Worm (Caenorhabditis elegans) whole organism, L1 larva: ENCODE measurements around the gene nhr-121.
A peak's percentile ranks its signal among the peaks of the same experiment; 100 is the strongest.

Source experiments
- C04F5.9 ChIP-seq: sonication (generic microtip); optimal IDR thresholded peaks from 2 replicates; lab custom pipeline; 2016; ENCODE audit warnings: missing genetic modification characterization, missing compliant biosample characterization
- C16A3.4 ChIP-seq: fragments of 150-350 bp; optimal IDR thresholded peaks from 2 replicates; lab custom pipeline; 2014; ENCODE audit warnings: missing biosample characterization, missing genetic modification characterization
- C34B4.2 ChIP-seq: sonication (generic microtip); optimal IDR thresholded peaks from 2 replicates; lab custom pipeline; 2017; ENCODE audit warnings: mild to moderate bottlenecking, missing genetic modification characterization, missing compliant biosample characterization
- alr-1 ChIP-seq: fragments of 200-800 bp; sonication (Bioruptor generic); optimal IDR thresholded peaks from 2 replicates; lab custom pipeline; 2018; ENCODE audit warnings: borderline replicate concordance, mild to moderate bottlenecking, missing genetic modification characterization, missing compliant biosample characterization
- blmp-1 ChIP-seq: fragments of 150-350 bp; optimal IDR thresholded peaks from 2 replicates; lab custom pipeline; 2014; ENCODE audit warnings: missing biosample characterization, missing genetic modification characterization
- ceh-8 ChIP-seq: fragments of 200-800 bp; sonication (Bioruptor generic); optimal IDR thresholded peaks from 2 replicates; lab custom pipeline; 2018; ENCODE audit warnings: mild to moderate bottlenecking, missing genetic modification characterization, moderate library complexity, missing compliant biosample characterization
- ceh-88 ChIP-seq: fragments of 200-800 bp; sonication (Bioruptor generic); IDR thresholded peaks from 2 replicates; pipeline ENCODE4 v1.3.6; 2022; ENCODE audit warnings: missing genetic modification characterization, missing compliant biosample characterization
- ceh-90 ChIP-seq: sonication (generic microtip); optimal IDR thresholded peaks from 2 replicates; lab custom pipeline; 2016; ENCODE audit warnings: missing genetic modification characterization, missing compliant biosample characterization
- dpl-1 ChIP-seq, 3 experiments: fragments of 150-350 bp in 2 of 3; sonication (generic microtip) in 1 of 3; optimal IDR thresholded peaks; 2 replicates each; lab custom pipeline; 2014 to 2017; ENCODE audit warnings: missing biosample characterization in 3 of 3, missing genetic modification characterization in 3 of 3, missing genetic modification reagents in 3 of 3
- efl-1 ChIP-seq, 4 experiments: fragments of 150-350 bp; optimal IDR thresholded peaks in 3 of 4; peaks in 1 of 4; 1 replicate in 1 of 4; 2 replicates in 3 of 4; lab custom pipeline; 2014; ENCODE audit warnings: missing biosample characterization in 2 of 4, missing genetic modification characterization in 2 of 4, missing genetic modification reagents in 2 of 4
- egl-27 ChIP-seq, 2 experiments: fragments of 150-350 bp in 1 of 2; sonication (generic microtip); optimal IDR thresholded peaks; 3 replicates each; lab custom pipeline; 2017 to 2018; ENCODE audit warnings: missing biosample characterization in 2 of 2, missing genetic modification characterization in 2 of 2, missing genetic modification reagents in 2 of 2
- elt-2 ChIP-seq: sonication (generic microtip); optimal IDR thresholded peaks from 2 replicates; lab custom pipeline; 2016; ENCODE audit warnings: missing genetic modification characterization, mild to moderate bottlenecking, inconsistent platforms, missing compliant biosample characterization, missing genetic modification reagents
- elt-3 ChIP-seq, 6 experiments: fragments of 150-350 bp in 1 of 6; sonication (generic microtip); optimal IDR thresholded peaks; 2 replicates each; lab custom pipeline; 2017 to 2018; ENCODE audit warnings: missing biosample characterization in 6 of 6, missing genetic modification characterization in 6 of 6, inconsistent platforms in 1 of 6
- fkh-8 ChIP-seq: sonication (generic microtip); optimal IDR thresholded peaks from 2 replicates; lab custom pipeline; 2016; ENCODE audit warnings: mild to moderate bottlenecking, missing genetic modification characterization, missing compliant biosample characterization
- grh-1 ChIP-seq: fragments of 200-800 bp; sonication (Bioruptor generic); IDR thresholded peaks from 2 replicates; pipeline ENCODE4 v1.3.6; 2022; ENCODE audit warnings: missing genetic modification reagents, missing genetic modification characterization, missing compliant biosample characterization
- irx-1 ChIP-seq: sonication (generic microtip); optimal IDR thresholded peaks from 2 replicates; lab custom pipeline; 2016; ENCODE audit warnings: missing genetic modification characterization, missing compliant biosample characterization
- jun-1 ChIP-seq: fragments of 150-350 bp; optimal IDR thresholded peaks from 2 replicates; lab custom pipeline; 2014; ENCODE audit warnings: missing biosample characterization, missing genetic modification reagents, missing genetic modification characterization
- lin-14 ChIP-seq: fragments of 200-800 bp; sonication (Bioruptor generic); optimal IDR thresholded peaks from 2 replicates; lab custom pipeline; 2018; ENCODE audit warnings: mild to moderate bottlenecking, missing genetic modification characterization, moderate library complexity, missing compliant biosample characterization
- lir-3 ChIP-seq: sonication (generic microtip); optimal IDR thresholded peaks from 2 replicates; lab custom pipeline; 2016; ENCODE audit warnings: mild to moderate bottlenecking, missing genetic modification characterization, moderate library complexity, missing compliant biosample characterization; ENCODE audit not compliant: poor library complexity
- lsy-2 ChIP-seq, 2 experiments: fragments of 150-350 bp; optimal IDR thresholded peaks; 2 replicates each; lab custom pipeline; 2014; ENCODE audit warnings: missing biosample characterization in 2 of 2, missing genetic modification characterization in 2 of 2
- mdl-1 ChIP-seq, 2 experiments: fragments of 150-350 bp; optimal IDR thresholded peaks; 2 replicates each; lab custom pipeline; 2014 to 2017; ENCODE audit warnings: missing biosample characterization in 2 of 2, missing genetic modification characterization in 2 of 2, inconsistent platforms in 1 of 2
- nhr-12 ChIP-seq: sonication (generic microtip); optimal IDR thresholded peaks from 2 replicates; lab custom pipeline; 2017; ENCODE audit warnings: missing biosample characterization, missing genetic modification characterization
- nhr-28 ChIP-seq: fragments of 150-350 bp; optimal IDR thresholded peaks from 2 replicates; lab custom pipeline; 2014; ENCODE audit warnings: missing biosample characterization, missing genetic modification characterization
- nhr-47 ChIP-seq: sonication (generic microtip); optimal IDR thresholded peaks from 2 replicates; lab custom pipeline; 2016; ENCODE audit warnings: mild to moderate bottlenecking, missing genetic modification characterization, moderate library complexity, missing compliant biosample characterization
- nhr-71 ChIP-seq: sonication (generic microtip); optimal IDR thresholded peaks from 2 replicates; lab custom pipeline; 2016; ENCODE audit warnings: mild to moderate bottlenecking, missing genetic modification characterization, moderate library complexity, missing compliant biosample characterization
- nhr-76 ChIP-seq: sonication (generic microtip); optimal IDR thresholded peaks from 2 replicates; lab custom pipeline; 2017; ENCODE audit warnings: missing biosample characterization, missing genetic modification characterization
- nhr-77 ChIP-seq: fragments of 150-350 bp; optimal IDR thresholded peaks from 2 replicates; lab custom pipeline; 2014; ENCODE audit warnings: missing biosample characterization, missing genetic modification characterization
- nhr-84 ChIP-seq: sonication (generic microtip); optimal IDR thresholded peaks from 2 replicates; lab custom pipeline; 2017; ENCODE audit warnings: missing biosample characterization, missing genetic modification characterization
- nhr-90 ChIP-seq: sonication (generic microtip); optimal IDR thresholded peaks from 2 replicates; lab custom pipeline; 2016; ENCODE audit warnings: mild to moderate bottlenecking, missing genetic modification characterization, missing compliant biosample characterization; ENCODE audit not compliant: poor library complexity
- pqm-1 ChIP-seq: sonication (generic microtip); optimal IDR thresholded peaks from 3 replicates; lab custom pipeline; 2017; ENCODE audit warnings: missing biosample characterization, missing genetic modification characterization
- rnt-1 ChIP-seq: sonication (generic microtip); optimal IDR thresholded peaks from 2 replicates; lab custom pipeline; 2016; ENCODE audit warnings: mild to moderate bottlenecking, missing genetic modification characterization, moderate library complexity, missing compliant biosample characterization
- skn-1 ChIP-seq: fragments of 150-350 bp; optimal IDR thresholded peaks from 2 replicates; lab custom pipeline; 2014; ENCODE audit warnings: missing biosample characterization, missing genetic modification characterization
- sox-4 ChIP-seq: sonication (generic microtip); optimal IDR thresholded peaks from 2 replicates; lab custom pipeline; 2016; ENCODE audit warnings: missing genetic modification characterization, missing compliant biosample characterization
- swsn-7 ChIP-seq: sonication (generic microtip); optimal IDR thresholded peaks from 2 replicates; lab custom pipeline; 2016; ENCODE audit warnings: missing genetic modification characterization, missing compliant biosample characterization
- tbx-2 ChIP-seq: sonication (generic microtip); optimal IDR thresholded peaks from 2 replicates; lab custom pipeline; 2016; ENCODE audit warnings: missing genetic modification characterization, missing compliant biosample characterization
- unc-130 ChIP-seq: fragments of 150-350 bp; optimal IDR thresholded peaks from 2 replicates; lab custom pipeline; 2017; ENCODE audit warnings: missing biosample characterization, missing genetic modification characterization, inconsistent platforms
- unc-62 ChIP-seq: fragments of 150-350 bp; optimal IDR thresholded peaks from 2 replicates; lab custom pipeline; 2014; ENCODE audit warnings: missing biosample characterization, missing genetic modification reagents, missing genetic modification characterization
- unc-86 ChIP-seq: sonication (generic microtip); optimal IDR thresholded peaks from 2 replicates; lab custom pipeline; 2016; ENCODE audit warnings: missing genetic modification characterization, missing compliant biosample characterization
- unc-98 ChIP-seq: fragments of 200-800 bp; sonication (Bioruptor generic); IDR thresholded peaks from 2 replicates; pipeline ENCODE4 v1.3.6; 2022; ENCODE audit warnings: missing genetic modification characterization, missing compliant biosample characterization
- vab-15 ChIP-seq: sonication (generic microtip); optimal IDR thresholded peaks from 2 replicates; lab custom pipeline; 2017; ENCODE audit warnings: missing genotype, mild to moderate bottlenecking, missing genetic modification characterization, missing compliant biosample characterization
- xbp-1 ChIP-seq: sonication (generic microtip); optimal IDR thresholded peaks from 2 replicates; lab custom pipeline; 2016; ENCODE audit warnings: missing genetic modification characterization, missing compliant biosample characterization
- zag-1 ChIP-seq: fragments of 150-350 bp; optimal IDR thresholded peaks from 2 replicates; lab custom pipeline; 2014; ENCODE audit warnings: missing biosample characterization, missing genetic modification characterization

nhr-121 gene

DNA sequence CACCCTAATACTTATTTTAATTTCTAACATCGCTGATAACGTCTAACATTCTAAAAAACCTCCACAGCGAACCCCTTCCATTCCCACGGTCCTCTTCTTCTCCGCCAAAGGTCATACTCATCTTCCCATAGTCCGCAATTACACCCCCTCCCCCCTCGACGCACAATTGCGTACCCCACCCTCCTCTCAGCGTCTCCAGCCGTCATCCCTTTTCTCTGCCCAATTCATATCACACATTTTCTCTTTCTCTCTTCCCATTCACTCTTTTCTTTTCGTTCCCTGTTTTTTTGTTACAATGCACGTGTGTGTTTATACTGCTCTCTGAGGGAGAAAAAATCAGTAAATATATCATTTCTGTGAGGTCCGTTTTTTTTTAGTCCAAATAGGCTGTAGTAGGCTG is 17.2 kb upstream of the nhr-121 start (continued):
- no peak for TF ChIP-seq C04F5.9 (tag; lab: Kevin White, UChicago)
- no peak for TF ChIP-seq C34B4.2 (tag; lab: Kevin White, UChicago)
- peak; percentile 20 for TF ChIP-seq swsn-7 (tag; lab: Kevin White, UChicago)
- peak in 1 of 6 experiments; percentile 0 for TF ChIP-seq elt-3 (tag; optimal IDR thresholded peaks at IDR 0.05; lab: Kevin White, UChicago)
- peak; percentile 63 to 75 for TF ChIP-seq lsy-2 (tag; optimal IDR thresholded peaks at IDR 0.05; lab: Kevin White, UChicago)
- TF ChIP-seq unc-86 (tag; lab: Kevin White, UChicago): no peak
- peak; percentile 94 for TF ChIP-seq blmp-1 (tag; lab: Kevin White, UChicago)
- TF ChIP-seq nhr-28 (tag; lab: Kevin White, UChicago): no peak
- TF ChIP-seq efl-1 (optimal IDR thresholded peaks at IDR 0.05; lab: Kevin White, UChicago): peak; percentile 58 to 70
- TF ChIP-seq efl-1 (GFP tag; optimal IDR thresholded peaks at IDR 0.05 in 1 of 2; lab: Kevin White, UChicago): peak; percentile 65 to 93
- no peak for TF ChIP-seq nhr-84
- no peak for TF ChIP-seq egl-27 (tag; optimal IDR thresholded peaks at IDR 0.05; lab: Kevin White, UChicago)
- no peak for TF ChIP-seq alr-1 (tag; lab: Kevin White, UChicago)
- TF ChIP-seq grh-1 (GFP tag; lab: Robert Waterston, UW): no peak
- TF ChIP-seq irx-1 (tag; lab: Kevin White, UChicago): no peak
- no peak for TF ChIP-seq tbx-2 (tag; lab: Kevin White, UChicago)
- TF ChIP-seq xbp-1: no peak
- TF ChIP-seq dpl-1 (GFP tag; optimal IDR thresholded peaks at IDR 0.05; lab: Kevin White, UChicago): peak; percentile 39 to 66 (median 40)
- peak; percentile 38 for TF ChIP-seq fkh-8 (tag; lab: Kevin White, UChicago)
- TF ChIP-seq nhr-90 (tag; lab: Kevin White, UChicago): no peak
- TF ChIP-seq sox-4 (tag; lab: Kevin White, UChicago): no peak
- peak; percentile 16 for TF ChIP-seq C16A3.4 (tag; lab: Kevin White, UChicago)
- peak; percentile 35 for TF ChIP-seq nhr-71 (tag; lab: Kevin White, UChicago)
- TF ChIP-seq ceh-88 (GFP tag; lab: Robert Waterston, UW): no peak
- TF ChIP-seq unc-98 (GFP tag; lab: Robert Waterston, UW): no peak
- TF ChIP-seq rnt-1 (tag; lab: Kevin White, UChicago): peak; percentile 51
- no peak for TF ChIP-seq pqm-1
- no peak for TF ChIP-seq elt-2 (tag; lab: Kevin White, UChicago)
- TF ChIP-seq lin-14 (GFP tag; lab: Kevin White, UChicago): peak; percentile 89
- TF ChIP-seq mdl-1 (tag; optimal IDR thresholded peaks at IDR 0.05; lab: Kevin White, UChicago): peak in 1 of 2 experiments; percentile 72
- TF ChIP-seq nhr-77 (tag; lab: Kevin White, UChicago): peak; percentile 25
- no peak for TF ChIP-seq ceh-8 (GFP tag; lab: Kevin White, UChicago)
- TF ChIP-seq vab-15 (tag; lab: Kevin White, UChicago): no peak
- TF ChIP-seq unc-130: peak; percentile 6
- no peak for TF ChIP-seq unc-62 (GFP tag; lab: Kevin White, UChicago)
- no peak for TF ChIP-seq ceh-90 (tag; lab: Kevin White, UChicago)
- no peak for TF ChIP-seq nhr-76
- peak; percentile 78 for TF ChIP-seq skn-1
- TF ChIP-seq nhr-47 (tag; lab: Kevin White, UChicago): peak; percentile 15
- TF ChIP-seq lir-3: no peak

DNA sequence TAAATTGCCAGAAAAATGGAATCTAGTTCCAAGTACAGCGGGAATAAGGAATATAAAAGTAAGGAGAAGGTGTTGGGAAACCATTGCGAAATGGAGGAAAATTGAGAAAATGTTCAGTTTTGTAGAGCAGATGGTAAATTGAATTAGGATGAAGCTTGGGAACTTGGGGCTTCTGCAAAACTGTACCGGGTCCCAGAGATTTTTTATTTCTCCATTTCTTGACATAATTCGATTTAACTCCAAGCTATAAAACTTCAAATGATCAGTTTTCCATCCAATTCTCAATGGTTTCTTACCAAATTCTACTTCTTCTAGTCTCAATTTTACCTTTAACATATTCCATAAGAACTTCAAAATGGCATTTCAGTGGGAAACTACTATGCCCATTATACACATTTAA is 13.6 kb upstream of the nhr-121 start, which contains the start of the genes E02H9.9 and E02H9.1:
Gene E02H9.9 (minus strand): TSS at position 101 of the 400 bp plus-strand sequence.
Gene E02H9.1 (plus strand): TSS at position 285 of the 400 bp plus-strand sequence.
- no peak for TF ChIP-seq nhr-84
- no peak for TF ChIP-seq unc-62 (GFP tag; lab: Kevin White, UChicago)
- TF ChIP-seq jun-1: no peak
- TF ChIP-seq zag-1 (tag; lab: Kevin White, UChicago): no peak
- TF ChIP-seq nhr-71 (tag; lab: Kevin White, UChicago): no peak
- no peak for TF ChIP-seq nhr-12 (tag; lab: Kevin White, UChicago)
